Worm (Caenorhabditis elegans) whole organism, young adult: ENCODE results near the gene clec-238.
A peak's percentile ranks its signal among the peaks of the same experiment; 100 is the strongest.

Experiments
- B0261.1 ChIP-seq: sonication (generic microtip); optimal IDR thresholded peaks from 2 replicates; lab custom pipeline; 2016; ENCODE audit warnings: mild to moderate bottlenecking, missing genetic modification characterization, moderate library complexity, missing compliant biosample characterization
- C06A6.2 ChIP-seq: fragments of 200-800 bp; sonication (Bioruptor generic); conservative IDR thresholded peaks from 2 replicates; pipeline ENCODE4 v1.3.6; 2022; ENCODE audit warnings: missing genetic modification characterization, missing compliant biosample characterization
- C17E4.6 ChIP-seq: fragments of 200-800 bp; sonication (Bioruptor generic); IDR thresholded peaks from 2 replicates; pipeline ENCODE4 v1.3.6; 2022; ENCODE audit warnings: missing genetic modification reagents, missing genetic modification characterization, missing compliant biosample characterization
- F10E7.11 ChIP-seq: sonication (generic microtip); optimal IDR thresholded peaks from 2 replicates; lab custom pipeline; 2017; ENCODE audit warnings: mild to moderate bottlenecking, missing genetic modification characterization, moderate library complexity, missing compliant biosample characterization
- F23B12.7 ChIP-seq: sonication (generic microtip); optimal IDR thresholded peaks from 2 replicates; lab custom pipeline; 2017; ENCODE audit warnings: missing genetic modification characterization, mild to moderate bottlenecking, missing compliant biosample characterization, antibody characterized with exemption, moderate library complexity; ENCODE audit not compliant: insufficient read depth
- F37B4.10 ChIP-seq: fragments of 200-800 bp; sonication (Bioruptor generic); IDR thresholded peaks from 2 replicates; pipeline ENCODE4 v1.3.6; 2022; ENCODE audit warnings: missing genetic modification characterization, missing compliant biosample characterization
- F55B11.4 ChIP-seq: sonication (generic microtip); optimal IDR thresholded peaks from 2 replicates; lab custom pipeline; 2016; ENCODE audit warnings: missing compliant biosample characterization, missing genetic modification characterization, borderline replicate concordance; ENCODE audit not compliant: insufficient read depth
- F57A8.1 ChIP-seq: fragments of 200-800 bp; sonication (Bioruptor generic); optimal IDR thresholded peaks from 2 replicates; lab custom pipeline; 2018; ENCODE audit warnings: mild to moderate bottlenecking, missing genetic modification characterization, moderate library complexity, missing compliant biosample characterization
- K11D2.4 ChIP-seq: fragments of 200-800 bp; sonication (Bioruptor generic); IDR thresholded peaks from 2 replicates; pipeline ENCODE4 v1.3.6; 2022; ENCODE audit warnings: missing genetic modification reagents, missing genetic modification characterization, missing compliant biosample characterization
- K12H6.12 ChIP-seq: fragments of 200-800 bp; sonication (Bioruptor generic); optimal IDR thresholded peaks from 2 replicates; lab custom pipeline; 2018; ENCODE audit warnings: mild to moderate bottlenecking, missing genetic modification characterization, missing compliant biosample characterization
- T26A5.8 ChIP-seq: sonication (generic microtip); optimal IDR thresholded peaks from 2 replicates; lab custom pipeline; 2016; ENCODE audit warnings: missing genetic modification characterization, missing compliant biosample characterization
- Y53F4B.3 ChIP-seq: fragments of 200-800 bp; sonication (Bioruptor generic); IDR thresholded peaks from 2 replicates; pipeline ENCODE4 v1.3.6; 2022; ENCODE audit warnings: missing genetic modification reagents, missing genetic modification characterization, missing compliant biosample characterization
- Y67H2A.10 ChIP-seq: fragments of 200-800 bp; sonication (Bioruptor generic); conservative IDR thresholded peaks from 2 replicates; pipeline ENCODE4 v1.3.6; 2022; ENCODE audit warnings: missing genetic modification reagents, missing genetic modification characterization, missing compliant biosample characterization
- ZK185.1 ChIP-seq: sonication (generic microtip); optimal IDR thresholded peaks from 2 replicates; lab custom pipeline; 2016; ENCODE audit warnings: mild to moderate bottlenecking, missing genetic modification characterization, missing compliant biosample characterization; ENCODE audit not compliant: poor library complexity, severe bottlenecking
- aptf-2 ChIP-seq: fragments of 200-800 bp; sonication (Bioruptor generic); conservative IDR thresholded peaks from 2 replicates; pipeline ENCODE4 v1.3.6; 2022; ENCODE audit warnings: missing genetic modification reagents, missing genetic modification characterization, missing compliant biosample characterization
- attf-5 ChIP-seq: fragments of 200-800 bp; sonication (Bioruptor generic); optimal IDR thresholded peaks from 2 replicates; lab custom pipeline; 2018; ENCODE audit warnings: mild to moderate bottlenecking, missing genetic modification characterization, missing compliant biosample characterization
- bed-1 ChIP-seq: fragments of 200-800 bp; sonication (Bioruptor generic); IDR thresholded peaks from 2 replicates; pipeline ENCODE4 v1.3.6; 2022; ENCODE audit warnings: missing genetic modification reagents, missing genetic modification characterization, missing compliant biosample characterization
- cebp-1 ChIP-seq, 2 experiments: fragments of 200-800 bp in 1 of 2; sonication (Bioruptor generic) in 1 of 2; sonication (generic microtip) in 1 of 2; IDR thresholded peaks in 1 of 2; optimal IDR thresholded peaks in 1 of 2; 2 replicates each; pipeline versions ENCODE4 v1.3.6 to Lab custom; 2017 to 2022; ENCODE audit warnings: missing compliant biosample characterization in 2 of 2, missing genetic modification characterization in 2 of 2, mild to moderate bottlenecking in 1 of 2, missing genetic modification reagents in 1 of 2, moderate library complexity in 1 of 2
- ceh-27 ChIP-seq: fragments of 200-800 bp; sonication (Bioruptor generic); optimal IDR thresholded peaks from 2 replicates; lab custom pipeline; 2018; ENCODE audit warnings: mild to moderate bottlenecking, missing genetic modification characterization, moderate library complexity, missing compliant biosample characterization
- dpl-1 ChIP-seq: fragments of 150-350 bp; optimal IDR thresholded peaks from 2 replicates; lab custom pipeline; 2014; ENCODE audit warnings: missing biosample characterization, missing genetic modification reagents, missing genetic modification characterization
- egrh-3 ChIP-seq: fragments of 200-800 bp; sonication (Bioruptor generic); IDR thresholded peaks from 2 replicates; pipeline ENCODE4 v1.3.6; 2022; ENCODE audit warnings: missing genetic modification reagents, missing genetic modification characterization, missing compliant biosample characterization
- ets-4 ChIP-seq: fragments of 200-800 bp; sonication (Bioruptor generic); optimal IDR thresholded peaks from 2 replicates; lab custom pipeline; 2018; ENCODE audit warnings: mild to moderate bottlenecking, missing genetic modification characterization, missing compliant biosample characterization
- fkh-3 ChIP-seq: sonication (generic microtip); optimal IDR thresholded peaks from 2 replicates; lab custom pipeline; 2016; ENCODE audit warnings: mild to moderate bottlenecking, missing genetic modification characterization, missing compliant biosample characterization
- him-1 ChIP-seq: sonication (generic microtip); optimal IDR thresholded peaks from 2 replicates; lab custom pipeline; 2016; ENCODE audit warnings: missing genotype, missing genetic modification reagents, missing genetic modification characterization, missing compliant biosample characterization
- hlh-12 ChIP-seq: sonication (generic microtip); optimal IDR thresholded peaks from 2 replicates; lab custom pipeline; 2016; ENCODE audit warnings: missing genetic modification characterization, missing compliant biosample characterization
- hmg-1.2 ChIP-seq: fragments of 200-800 bp; sonication (Bioruptor generic); IDR thresholded peaks from 2 replicates; pipeline ENCODE4 v1.3.6; 2022; ENCODE audit warnings: missing genetic modification reagents, missing genetic modification characterization, missing compliant biosample characterization
- hsf-1 ChIP-seq: fragments of 200-800 bp; sonication (Bioruptor generic); IDR thresholded peaks from 2 replicates; pipeline ENCODE4 v1.3.6; 2022; ENCODE audit warnings: missing genetic modification reagents, missing genetic modification characterization, missing compliant biosample characterization
- let-526 ChIP-seq: fragments of 200-800 bp; sonication (Bioruptor generic); IDR thresholded peaks from 2 replicates; pipeline ENCODE4 v1.3.6; 2022; ENCODE audit warnings: missing genetic modification reagents, missing genetic modification characterization, missing compliant biosample characterization
- lin-35 ChIP-seq, 3 experiments: fragments of 150-350 bp in 2 of 3; sonication (generic microtip) in 1 of 3; optimal IDR thresholded peaks; 2 replicates each; lab custom pipeline; 2014 to 2018; ENCODE audit warnings: missing biosample characterization in 3 of 3, missing genetic modification characterization in 3 of 3, missing genetic modification reagents in 3 of 3
- lin-40 ChIP-seq: sonication (generic microtip); optimal IDR thresholded peaks from 2 replicates; lab custom pipeline; 2016; ENCODE audit warnings: missing genetic modification characterization, mild to moderate bottlenecking, missing compliant biosample characterization, missing genotype, missing genetic modification reagents
- lin-54 ChIP-seq: fragments of 200-800 bp; sonication (Bioruptor generic); optimal IDR thresholded peaks from 2 replicates; lab custom pipeline; 2018; ENCODE audit warnings: mild to moderate bottlenecking, missing genetic modification characterization, missing compliant biosample characterization
- lsy-27 ChIP-seq: sonication (generic microtip); optimal IDR thresholded peaks from 2 replicates; lab custom pipeline; 2017; ENCODE audit warnings: missing genetic modification characterization, mild to moderate bottlenecking, missing compliant biosample characterization, antibody characterized with exemption, missing genotype, borderline replicate concordance; ENCODE audit not compliant: insufficient read depth
- madf-3 ChIP-seq: fragments of 200-800 bp; sonication (Bioruptor generic); IDR thresholded peaks from 2 replicates; pipeline ENCODE4 v1.3.6; 2022; ENCODE audit warnings: missing genetic modification reagents, missing genetic modification characterization, missing compliant biosample characterization
- madf-6 ChIP-seq: fragments of 200-800 bp; sonication (Bioruptor generic); IDR thresholded peaks from 2 replicates; pipeline ENCODE4 v1.3.6; 2022; ENCODE audit warnings: missing genetic modification reagents, missing genetic modification characterization, missing compliant biosample characterization
- mxl-1 ChIP-seq: sonication (generic microtip); optimal IDR thresholded peaks from 2 replicates; lab custom pipeline; 2016; ENCODE audit warnings: missing genetic modification characterization, missing compliant biosample characterization
- nfya-2 ChIP-seq: fragments of 200-800 bp; sonication (Bioruptor generic); IDR thresholded peaks from 2 replicates; pipeline ENCODE4 v1.3.6; 2022; ENCODE audit warnings: missing genetic modification reagents, missing genetic modification characterization, missing compliant biosample characterization
- nfyb-1 ChIP-seq: fragments of 200-800 bp; sonication (Bioruptor generic); IDR thresholded peaks from 2 replicates; pipeline ENCODE4 v1.3.6; 2022; ENCODE audit warnings: missing genetic modification reagents, missing genetic modification characterization, missing compliant biosample characterization
- rpc-1 ChIP-seq, 2 experiments: fragments of 150-350 bp in 1 of 2; sonication (generic microtip) in 1 of 2; optimal IDR thresholded peaks; 2 replicates each; lab custom pipeline; 2014 to 2018; ENCODE audit warnings: missing biosample characterization in 1 of 2, missing genetic modification characterization in 1 of 2, missing genetic modification reagents in 1 of 2, missing genotype in 1 of 2
- snpc-3.4 ChIP-seq: sonication (generic microtip); optimal IDR thresholded peaks from 2 replicates; lab custom pipeline; 2017; ENCODE audit warnings: missing genetic modification characterization, mild to moderate bottlenecking, missing compliant biosample characterization, antibody characterized with exemption, moderate library complexity, missing genotype, missing genetic modification reagents
- sptf-2 ChIP-seq: fragments of 200-800 bp; sonication (Bioruptor generic); optimal IDR thresholded peaks from 2 replicates; lab custom pipeline; 2018; ENCODE audit warnings: mild to moderate bottlenecking, missing genetic modification characterization, missing compliant biosample characterization
- xnd-1 ChIP-seq: sonication (generic microtip); optimal IDR thresholded peaks from 2 replicates; lab custom pipeline; 2016; ENCODE audit warnings: missing genotype, missing genetic modification reagents, missing genetic modification characterization, missing compliant biosample characterization
- ztf-18 ChIP-seq: sonication (generic microtip); optimal IDR thresholded peaks from 2 replicates; lab custom pipeline; 2016; ENCODE audit warnings: missing genotype, mild to moderate bottlenecking, missing genetic modification characterization, missing compliant biosample characterization
- ztf-22 ChIP-seq: fragments of 200-800 bp; sonication (Bioruptor generic); optimal IDR thresholded peaks from 2 replicates; lab custom pipeline; 2018; ENCODE audit warnings: mild to moderate bottlenecking, missing genetic modification characterization, moderate library complexity, missing compliant biosample characterization

clec-238 gene

DNA sequence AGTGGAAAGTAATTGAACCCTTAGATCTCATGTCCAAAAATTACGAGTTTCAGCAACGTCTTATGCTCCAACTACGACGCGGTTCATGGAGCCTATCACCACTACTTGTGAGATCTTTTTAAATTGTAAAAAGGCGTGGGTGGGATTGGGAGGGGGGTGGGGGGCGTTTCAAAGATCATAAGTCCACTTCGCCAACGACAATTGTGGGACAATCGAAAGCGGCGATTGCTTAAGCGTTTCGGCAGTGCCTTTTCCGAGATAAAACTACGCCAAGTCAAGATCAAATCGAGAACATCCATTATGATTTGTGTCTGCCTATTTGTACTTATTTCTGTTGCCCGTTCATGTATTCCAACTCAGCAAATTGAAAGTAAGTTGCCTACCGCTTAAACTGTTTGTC is 4.6 kb downstream of the clec-238 start, which contains the start of gene clec-239:
Gene clec-239 (plus strand): TSS at position 301 of the 400 bp plus-strand sequence.
- no peak for TF ChIP-seq K12H6.12 (tag; lab: Kevin White, UChicago)
- no peak for TF ChIP-seq lin-54
- no peak for TF ChIP-seq lin-40 (tag; lab: Kevin White, UChicago)

DNA sequence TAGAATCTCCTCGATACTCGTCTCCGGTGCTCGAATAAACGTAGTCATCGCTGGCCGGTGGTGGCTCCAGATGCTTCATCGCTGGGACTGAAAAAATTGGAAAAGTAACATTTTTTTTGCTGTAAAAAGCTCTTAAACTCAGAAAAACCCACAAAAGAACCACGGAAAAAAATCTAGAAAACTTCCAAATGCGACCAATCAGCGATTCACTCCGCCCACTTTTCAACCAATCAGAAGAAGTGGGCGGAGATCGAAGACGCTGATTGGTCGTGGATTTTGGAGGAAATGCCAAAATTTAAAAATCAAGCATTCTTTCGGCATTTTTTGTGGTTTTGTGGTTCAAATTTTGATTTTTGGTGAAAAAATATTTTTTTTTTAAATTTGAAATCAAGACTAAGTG is 7.4 kb downstream of the clec-238 start:
- TF ChIP-seq Y53F4B.3 (GFP tag; lab: Robert Waterston, UW) = no peak
- peak; percentile 15; the same call in 1 of the 2 replicates for TF ChIP-seq nfyb-1 (GFP tag; lab: Robert Waterston, UW)

DNA sequence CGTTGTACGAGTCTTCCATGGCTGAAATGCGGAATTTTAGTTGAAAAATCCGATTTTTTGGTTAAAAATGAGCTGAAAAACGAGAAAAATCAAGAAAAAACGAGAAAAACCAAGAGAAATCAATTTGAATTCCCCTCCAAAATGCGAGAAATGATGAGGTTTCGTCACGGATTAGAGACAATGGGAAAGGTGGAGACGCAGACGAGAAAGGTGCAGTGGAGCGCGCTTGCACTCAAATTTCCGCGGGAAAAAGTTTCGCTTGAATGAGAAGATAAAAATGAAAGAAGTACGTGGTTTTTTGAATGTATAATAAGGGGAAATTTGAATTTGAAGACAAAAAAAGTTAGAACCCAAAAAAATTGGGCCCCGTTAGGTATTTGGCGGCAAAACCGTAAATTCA is 14.1 kb downstream of the clec-238 start, which contains the start of gene efl-1:
Gene efl-1 (minus strand): TSS at position 21 of the 400 bp plus-strand sequence.
- no peak for TF ChIP-seq K11D2.4
- no peak for TF ChIP-seq ets-4 (GFP tag; lab: Kevin White, UChicago)
- no peak for TF ChIP-seq bed-1 (GFP tag; lab: Robert Waterston, UW)
- no peak for TF ChIP-seq sptf-2
- TF ChIP-seq dpl-1 (GFP tag; lab: Kevin White, UChicago) = peak; percentile 98
- 0 out of 2 replicates have a peak, but pooled peaks have one; percentile 51 for TF ChIP-seq hsf-1
- TF ChIP-seq fkh-3 = no peak
- peak; percentile 79 to 97 (median 83) for TF ChIP-seq lin-35 (GFP tag; optimal IDR thresholded peaks at IDR 0.05; lab: Kevin White, UChicago)
- TF ChIP-seq F23B12.7 (tag; lab: Kevin White, UChicago) = peak; percentile 11
- TF ChIP-seq T26A5.8 (tag; lab: Kevin White, UChicago) = no peak
- TF ChIP-seq let-526 (GFP tag; lab: Robert Waterston, UW) = no peak
- no peak for TF ChIP-seq F10E7.11
- peak; percentile 28 for TF ChIP-seq him-1 (tag; lab: Kevin White, UChicago)
- TF ChIP-seq attf-5 (GFP tag; lab: Kevin White, UChicago) = peak; percentile 96
- peak; percentile 81 for TF ChIP-seq madf-6 (GFP tag; lab: Robert Waterston, UW)
- TF ChIP-seq hlh-12 (tag; lab: Kevin White, UChicago) = no peak
- TF ChIP-seq rpc-1 (optimal IDR thresholded peaks at IDR 0.05; lab: Kevin White, UChicago) = no peak
- no peak for TF ChIP-seq rpc-1 (tag; optimal IDR thresholded peaks at IDR 0.05; lab: Kevin White, UChicago)
- TF ChIP-seq B0261.1 = peak; percentile 37
- no peak for TF ChIP-seq madf-3 (GFP tag; lab: Robert Waterston, UW)
- TF ChIP-seq lsy-27 (tag; lab: Kevin White, UChicago) = no peak
- TF ChIP-seq F55B11.4 = no peak
- TF ChIP-seq aptf-2 (GFP tag; lab: Robert Waterston, UW) = no peak
- peak; percentile 99 for TF ChIP-seq hmg-1.2 (GFP tag; lab: Robert Waterston, UW)
- no peak for TF ChIP-seq Y67H2A.10 (GFP tag; lab: Robert Waterston, UW)
- TF ChIP-seq ZK185.1 = no peak
- 0 out of 2 replicates have a peak, but pooled peaks have one; percentile 17 for TF ChIP-seq C06A6.2 (GFP tag; lab: Robert Waterston, UW)
- no peak for TF ChIP-seq egrh-3 (GFP tag; lab: Robert Waterston, UW)
- no peak for TF ChIP-seq mxl-1 (tag; lab: Kevin White, UChicago)
- no peak for TF ChIP-seq ztf-22 (GFP tag; lab: Kevin White, UChicago)
- no peak for TF ChIP-seq F57A8.1 (GFP tag; lab: Kevin White, UChicago)
- no peak for TF ChIP-seq nfya-2 (GFP tag; lab: Robert Waterston, UW)
- TF ChIP-seq snpc-3.4 (tag; lab: Kevin White, UChicago) = peak; percentile 72
- TF ChIP-seq C17E4.6 = peak; percentile 38; the same call in 1 of the 2 replicates
- TF ChIP-seq cebp-1 (GFP tag; IDR thresholded peaks at IDR 0.05; lab: Robert Waterston, UW) = peak; percentile 47
- TF ChIP-seq cebp-1 (tag; optimal IDR thresholded peaks at IDR 0.05; lab: Kevin White, UChicago) = peak; percentile 89
- no peak for TF ChIP-seq F37B4.10 (GFP tag; lab: Robert Waterston, UW)
- TF ChIP-seq ceh-27 (GFP tag; lab: Kevin White, UChicago) = peak; percentile 81
- peak; percentile 20 for TF ChIP-seq xnd-1 (tag; lab: Kevin White, UChicago)
- TF ChIP-seq Y53F4B.3 (GFP tag; lab: Robert Waterston, UW) = 0 out of 2 replicates have a peak, but pooled peaks have one; percentile 38
- no peak for TF ChIP-seq ztf-18
